Worm (Caenorhabditis elegans) whole organism, midembryonic: ENCODE results near the gene C44H4.6.

Source experiments
- T22C8.4 ChIP-seq: fragments of 200-800 bp; sonication (Bioruptor generic); IDR thresholded peaks from 2 replicates; pipeline ENCODE4 v1.3.6; 2022; ENCODE audit warnings: missing genetic modification characterization, missing compliant biosample characterization
- cog-1 ChIP-seq: sonication (generic microtip); optimal IDR thresholded peaks from 2 replicates; lab custom pipeline; 2016; ENCODE audit warnings: missing genetic modification characterization, missing compliant biosample characterization
- flt-1 ChIP-seq: fragments of 200-800 bp; sonication (Bioruptor generic); IDR thresholded peaks from 2 replicates; pipeline ENCODE4 v1.3.6; 2022; ENCODE audit warnings: missing genetic modification characterization, missing compliant biosample characterization
- klf-2 ChIP-seq: fragments of 200-800 bp; sonication (Bioruptor generic); conservative IDR thresholded peaks from 2 replicates; pipeline ENCODE4 v1.3.6; 2022; ENCODE audit warnings: missing genetic modification reagents, missing genetic modification characterization, missing compliant biosample characterization
- med-1 ChIP-seq: sonication (generic microtip); optimal IDR thresholded peaks from 2 replicates; lab custom pipeline; 2017; ENCODE audit warnings: missing genetic modification characterization, mild to moderate bottlenecking, missing compliant biosample characterization, antibody characterized with exemption, missing genetic modification reagents; ENCODE audit not compliant: insufficient read depth
- ref-1 ChIP-seq: fragments of 200-800 bp; sonication (Bioruptor generic); conservative IDR thresholded peaks from 2 replicates; pipeline ENCODE4 v1.3.6; 2022; ENCODE audit warnings: missing genetic modification reagents, missing genetic modification characterization, missing compliant biosample characterization
- tab-1 ChIP-seq: fragments of 200-800 bp; sonication (Bioruptor generic); IDR thresholded peaks from 2 replicates; pipeline ENCODE4 v1.3.6; 2022; ENCODE audit warnings: missing genetic modification characterization, missing compliant biosample characterization
- ztf-23 ChIP-seq: fragments of 200-800 bp; sonication (Bioruptor generic); IDR thresholded peaks from 2 replicates; pipeline ENCODE4 v1.3.6; 2022; ENCODE audit warnings: missing genetic modification reagents, missing genetic modification characterization, missing compliant biosample characterization
- ztf-29 ChIP-seq: fragments of 200-800 bp; sonication (Bioruptor generic); IDR thresholded peaks from 2 replicates; pipeline ENCODE4 v1.3.6; 2022; ENCODE audit warnings: missing genetic modification reagents, missing genetic modification characterization, missing compliant biosample characterization

Gene C44H4.6

DNA sequence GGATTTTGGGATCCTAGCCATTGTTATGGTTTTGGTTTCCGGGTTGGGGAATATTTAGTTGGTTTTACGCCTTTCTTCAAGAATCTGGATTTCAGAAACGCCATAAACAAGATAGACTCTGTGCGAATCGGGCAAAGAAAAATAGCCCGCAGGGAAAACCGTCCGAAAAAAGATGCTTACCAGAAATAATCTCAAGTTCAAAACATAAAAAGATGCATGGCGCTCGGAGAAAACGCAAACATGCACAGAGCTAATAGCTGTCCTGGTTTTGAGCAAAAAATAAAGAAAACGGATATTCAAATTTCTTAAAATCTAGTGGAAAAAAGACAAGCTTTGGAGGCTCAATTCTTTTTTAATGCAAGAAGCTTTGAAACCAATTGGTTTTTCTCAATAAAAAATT, at the start of gene C44H4.6:
TSS of gene C44H4.6 (minus strand) at position 101 of the 400 bp plus-strand sequence.
- TF ChIP-seq ztf-23 (no peak), ref-1 (GFP tag; lab: Robert Waterston, UW) (no peak), tab-1 (no peak), cog-1 (tag; lab: Kevin White, UChicago) (no peak), flt-1 (GFP tag; lab: Robert Waterston, UW) (no peak), klf-2 (GFP tag; lab: Robert Waterston, UW) (no peak), T22C8.4 (no peak), ztf-29 (no peak), med-1 (GFP tag; lab: Kevin White, UChicago) (no peak)

DNA sequence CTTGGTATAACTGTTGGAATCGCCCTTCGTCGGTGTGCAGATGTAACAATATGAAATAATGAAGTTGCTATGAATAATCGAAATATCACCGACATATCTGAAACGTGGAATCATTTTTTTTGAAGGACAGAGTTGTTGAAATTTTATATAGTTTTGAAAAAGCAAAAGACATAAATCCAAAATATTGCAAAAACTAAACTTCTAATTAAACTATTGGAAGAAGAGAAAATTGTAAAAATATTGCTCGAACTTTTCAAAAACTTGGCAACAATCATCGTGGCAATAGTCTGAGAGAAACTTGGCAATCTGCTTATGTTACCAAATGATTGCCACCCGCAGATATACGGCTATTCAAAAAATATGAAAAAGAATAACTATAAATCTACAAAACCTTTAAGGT, 46.2 kb upstream of the C44H4.6 start, which contains the start of gene F54E4.4:
TSS of gene F54E4.4 (minus strand) at position 101 of the 400 bp plus-strand sequence.
- TF ChIP-seq flt-1 (GFP tag; lab: Robert Waterston, UW), result no peak
- TF ChIP-seq ztf-29, result no peak
- no peak for TF ChIP-seq T22C8.4
- no peak for TF ChIP-seq klf-2 (GFP tag; lab: Robert Waterston, UW)
- no peak for TF ChIP-seq ztf-23
- TF ChIP-seq med-1 (GFP tag; lab: Kevin White, UChicago), result no peak
- TF ChIP-seq tab-1, result no peak
- TF ChIP-seq ref-1 (GFP tag; lab: Robert Waterston, UW), result no peak
- no peak for TF ChIP-seq cog-1 (tag; lab: Kevin White, UChicago)

DNA sequence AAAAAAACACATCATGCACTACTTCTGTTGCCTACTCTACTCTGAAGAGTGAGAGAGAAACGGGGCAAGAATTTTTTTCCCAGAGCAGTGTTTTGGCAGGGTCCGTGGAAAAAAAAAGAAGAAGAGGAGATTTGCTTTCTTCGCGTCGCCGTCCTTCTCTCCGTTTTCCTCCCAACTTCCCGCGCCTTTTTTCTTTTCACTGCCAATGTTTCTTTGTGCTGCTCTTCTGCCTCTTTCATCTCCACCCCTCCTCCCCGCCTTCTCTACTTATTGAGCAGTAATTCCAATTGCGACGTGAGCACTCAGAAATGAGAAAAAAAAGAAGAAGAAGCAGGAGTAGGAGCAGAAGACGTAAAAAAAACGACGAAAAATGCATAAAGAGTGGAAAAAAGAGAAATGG, 40.8 kb upstream of the C44H4.6 start:
- TF ChIP-seq ref-1 (GFP tag; lab: Robert Waterston, UW) (no peak), ztf-23 (0 out of 2 replicates have a peak, but pooled peaks have one; percentile 20)

DNA sequence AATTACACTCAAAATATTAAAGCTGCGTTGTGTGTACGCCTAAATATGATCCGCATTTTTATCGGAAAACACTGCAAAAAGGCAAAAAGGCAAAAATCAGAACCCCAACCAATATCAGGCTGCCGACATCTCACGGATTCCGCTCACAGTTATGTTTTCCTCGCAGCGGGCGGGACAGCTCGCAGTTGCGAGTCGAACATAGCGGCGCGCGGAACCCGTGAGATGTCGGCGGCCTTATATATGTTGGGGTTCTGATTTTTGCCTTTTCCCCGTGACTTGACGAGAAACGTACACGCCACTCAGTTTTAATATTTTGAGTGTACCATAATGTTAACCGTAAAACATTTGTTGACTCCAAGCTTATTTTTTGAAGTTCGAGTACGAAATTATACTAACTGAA, 38.3 kb upstream of the C44H4.6 start:
- no peak for TF ChIP-seq ref-1 (GFP tag; lab: Robert Waterston, UW)
- no peak for TF ChIP-seq T22C8.4
- no peak for TF ChIP-seq med-1 (GFP tag; lab: Kevin White, UChicago)
- no peak for TF ChIP-seq ztf-23
- TF ChIP-seq tab-1, result no peak
- TF ChIP-seq flt-1 (GFP tag; lab: Robert Waterston, UW), result no peak
- TF ChIP-seq cog-1 (tag; lab: Kevin White, UChicago), result no peak
- no peak for TF ChIP-seq klf-2 (GFP tag; lab: Robert Waterston, UW)
- TF ChIP-seq ztf-29, result no peak

DNA sequence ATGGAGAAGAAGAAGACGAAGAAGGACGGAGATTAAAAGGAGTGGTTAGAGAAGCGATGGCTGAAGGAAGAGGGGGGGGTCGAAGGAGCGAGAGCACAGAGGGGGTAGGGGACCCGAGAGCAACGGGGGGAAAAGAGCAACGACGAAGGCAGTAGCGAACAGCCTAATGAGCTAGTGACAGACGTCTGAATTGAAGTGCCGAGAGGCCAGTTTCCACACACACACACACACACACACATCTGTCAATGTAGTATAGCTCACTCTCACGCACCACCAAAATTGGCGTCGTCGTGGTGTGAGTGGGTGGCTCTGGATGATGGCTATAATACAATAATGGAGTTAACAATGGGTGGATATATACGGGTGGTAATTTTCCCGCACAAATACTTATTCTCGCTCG, 37.6 kb upstream of the C44H4.6 start:
- peak; percentile 67 for TF ChIP-seq tab-1
- peak; percentile 36; the same call in 1 of the 2 replicates for TF ChIP-seq flt-1 (GFP tag; lab: Robert Waterston, UW)
- no peak for TF ChIP-seq ztf-29

DNA sequence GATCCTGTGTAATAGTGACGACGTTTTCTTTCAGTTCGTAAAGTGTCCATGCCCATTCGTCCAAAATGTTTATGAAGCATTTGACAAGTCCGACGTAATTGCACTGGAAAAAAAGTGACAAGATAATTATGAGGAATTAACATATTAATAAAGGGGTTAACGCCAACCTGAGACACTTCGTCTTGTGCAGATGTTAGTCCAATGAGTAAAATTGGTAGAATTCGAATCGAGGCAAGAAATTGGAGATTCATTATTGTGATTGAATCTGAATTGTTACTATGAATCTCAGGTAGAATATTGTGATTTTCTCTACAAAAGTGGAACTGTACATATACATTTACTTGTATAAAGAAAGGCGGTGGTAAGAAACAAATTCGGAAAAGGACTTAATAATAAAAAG, 37.0 kb upstream of the C44H4.6 start, which contains the start of gene F54E4.3:
TSS of gene F54E4.3 (minus strand) at position 265 of the 400 bp plus-strand sequence.
- no peak for TF ChIP-seq tab-1
- no peak for TF ChIP-seq ztf-29
- TF ChIP-seq ref-1 (GFP tag; lab: Robert Waterston, UW), result no peak
- no peak for TF ChIP-seq flt-1 (GFP tag; lab: Robert Waterston, UW)
- no peak for TF ChIP-seq ztf-23

DNA sequence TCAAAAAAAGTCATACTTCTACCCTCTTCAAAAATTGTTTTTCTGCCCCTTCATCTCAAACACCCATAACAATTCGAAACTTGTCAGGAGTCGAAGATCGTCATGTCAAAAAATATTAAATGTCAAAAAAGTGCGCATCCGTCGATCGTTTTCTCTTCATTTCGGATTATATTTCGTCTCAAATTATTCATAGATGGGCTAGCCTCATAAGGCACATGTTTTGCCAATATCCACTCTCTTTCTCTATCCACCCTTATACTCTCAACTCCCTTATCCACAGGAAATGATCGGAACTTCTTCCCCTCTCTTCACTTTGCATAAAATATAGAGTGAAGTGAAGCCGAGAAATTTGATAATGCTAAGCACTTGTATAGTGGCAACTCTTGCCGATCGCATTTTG, 34.5 kb upstream of the C44H4.6 start:
- no peak for TF ChIP-seq ztf-23
- no peak for TF ChIP-seq cog-1 (tag; lab: Kevin White, UChicago)
- no peak for TF ChIP-seq ref-1 (GFP tag; lab: Robert Waterston, UW)
- no peak for TF ChIP-seq T22C8.4
- no peak for TF ChIP-seq med-1 (GFP tag; lab: Kevin White, UChicago)
- no peak for TF ChIP-seq klf-2 (GFP tag; lab: Robert Waterston, UW)
- TF ChIP-seq flt-1 (GFP tag; lab: Robert Waterston, UW), result no peak
- TF ChIP-seq ztf-29, result no peak
- no peak for TF ChIP-seq tab-1

DNA sequence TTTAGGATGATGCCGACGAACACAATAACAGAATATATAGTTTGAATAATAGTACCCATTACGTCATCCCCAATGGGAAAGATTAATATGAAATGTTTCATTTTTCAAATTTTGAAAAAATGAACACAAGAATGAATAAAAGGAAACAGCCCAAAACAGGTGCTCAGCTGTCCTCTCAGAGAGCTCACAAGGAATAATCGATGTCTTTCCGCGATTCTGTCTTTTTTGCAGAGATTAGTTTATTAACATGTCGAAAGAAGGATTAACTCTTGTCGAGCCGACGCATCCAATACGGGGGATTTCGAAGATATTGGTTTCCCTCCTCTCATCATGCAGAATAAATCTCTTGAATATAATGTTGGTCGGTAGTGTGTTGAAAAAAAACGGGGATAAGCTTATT, 29.7 kb upstream of the C44H4.6 start, which contains the start of gene F54E4.2:
TSS of gene F54E4.2 (minus strand) at position 101 of the 400 bp plus-strand sequence.
- no peak for TF ChIP-seq klf-2 (GFP tag; lab: Robert Waterston, UW)
- TF ChIP-seq cog-1 (tag; lab: Kevin White, UChicago), result no peak
- TF ChIP-seq T22C8.4, result no peak
- TF ChIP-seq ztf-29, result no peak
- TF ChIP-seq flt-1 (GFP tag; lab: Robert Waterston, UW), result no peak
- TF ChIP-seq ref-1 (GFP tag; lab: Robert Waterston, UW), result no peak
- TF ChIP-seq tab-1, result no peak
- TF ChIP-seq ztf-23, result no peak
- no peak for TF ChIP-seq med-1 (GFP tag; lab: Kevin White, UChicago)

DNA sequence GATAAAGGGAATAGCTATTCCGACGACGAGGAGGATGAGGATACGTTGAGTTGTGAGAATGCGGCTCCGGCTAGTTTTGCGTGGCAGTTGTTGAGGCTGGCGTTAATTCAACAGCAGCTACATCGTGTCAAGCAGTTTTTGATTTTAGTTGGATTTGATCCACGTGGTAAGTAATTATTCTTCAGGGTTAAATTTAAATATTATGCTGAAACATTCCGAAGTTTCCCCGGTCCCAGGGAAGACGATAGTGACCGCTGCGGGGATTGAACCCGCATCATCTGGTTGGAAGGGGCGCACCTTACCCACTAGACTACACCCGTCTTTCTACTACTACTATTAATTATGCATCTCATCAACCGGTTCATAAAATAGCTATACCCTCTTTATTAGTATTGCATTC, 22.1 kb upstream of the C44H4.6 start:
- TF ChIP-seq T22C8.4 (no peak), ztf-29 (no peak), ztf-23 (no peak), cog-1 (tag; lab: Kevin White, UChicago) (no peak), flt-1 (GFP tag; lab: Robert Waterston, UW) (no peak), ref-1 (GFP tag; lab: Robert Waterston, UW) (no peak), med-1 (GFP tag; lab: Kevin White, UChicago) (no peak), tab-1 (no peak), klf-2 (GFP tag; lab: Robert Waterston, UW) (no peak)

DNA sequence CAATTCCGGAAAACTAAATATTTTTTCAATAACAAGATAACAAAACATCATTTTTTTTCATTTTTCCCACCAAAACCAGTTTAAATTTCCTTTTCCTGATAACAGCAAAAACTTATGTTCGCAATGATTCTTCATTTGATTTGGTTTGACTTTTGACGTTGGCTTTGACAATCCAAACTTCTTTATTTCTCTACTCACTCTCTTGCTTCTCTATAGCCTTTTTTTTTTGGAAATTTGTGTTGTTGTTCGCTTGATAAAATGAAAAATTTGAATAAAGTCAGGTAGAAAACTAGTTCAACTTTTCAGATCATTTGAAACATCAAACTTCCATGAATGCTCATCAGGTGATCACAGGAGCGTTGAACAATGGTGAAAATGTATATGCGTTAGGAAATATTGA, 11.9 kb upstream of the C44H4.6 start, which contains the start of gene rbc-1:
TSS of gene rbc-1 (plus strand) at position 301 of the 400 bp plus-strand sequence.
- TF ChIP-seq med-1 (GFP tag; lab: Kevin White, UChicago), result no peak
- TF ChIP-seq T22C8.4, result no peak
- no peak for TF ChIP-seq tab-1
- no peak for TF ChIP-seq ztf-23
- no peak for TF ChIP-seq ztf-29
- no peak for TF ChIP-seq flt-1 (GFP tag; lab: Robert Waterston, UW)
- TF ChIP-seq cog-1 (tag; lab: Kevin White, UChicago), result no peak
- TF ChIP-seq ref-1 (GFP tag; lab: Robert Waterston, UW), result no peak
- TF ChIP-seq klf-2 (GFP tag; lab: Robert Waterston, UW), result no peak
